Fruit fly (Drosophila melanogaster) whole organism, pupa: ENCODE measurements around the gene Mvl.
A peak's percentile ranks its signal among the peaks of the same experiment; 100 is the strongest.

Experiments
- CG10348 ChIP-seq: fragments of 200-800 bp; sonication (Bioruptor generic); IDR thresholded peaks from 2 replicates; pipeline ENCODE4 v1.3.6; 2022; ENCODE audit warnings: missing biosample characterization, missing genetic modification characterization
- CG12605 ChIP-seq: fragments of 200-800 bp; sonication (Bioruptor generic); IDR thresholded peaks from 2 replicates; pipeline ENCODE4 v1.3.6; 2022; ENCODE audit warnings: missing biosample characterization, missing genetic modification characterization
- CG13204 ChIP-seq: fragments of 200-800 bp; sonication (Bioruptor generic); optimal IDR thresholded peaks from 2 replicates; lab custom pipeline; 2018; ENCODE audit warnings: missing biosample characterization, mild to moderate bottlenecking, missing genetic modification characterization, moderate library complexity
- CG14655 ChIP-seq: fragments of 200-800 bp; sonication (Bioruptor generic); optimal IDR thresholded peaks from 3 replicates; lab custom pipeline; 2017; ENCODE audit warnings: mild to moderate bottlenecking, missing biosample characterization, missing genetic modification reagents, missing genetic modification characterization
- CG15710 ChIP-seq: fragments of 200-800 bp; sonication (Bioruptor generic); optimal IDR thresholded peaks from 2 replicates; lab custom pipeline; 2018; ENCODE audit warnings: missing biosample characterization, mild to moderate bottlenecking, missing genetic modification characterization, moderate library complexity
- CG17806 ChIP-seq: fragments of 200-800 bp; sonication (Bioruptor generic); optimal IDR thresholded peaks from 2 replicates; lab custom pipeline; 2018; ENCODE audit warnings: missing biosample characterization, mild to moderate bottlenecking, missing genetic modification characterization, moderate library complexity
- CG32121 ChIP-seq: fragments of 200-800 bp; sonication (Bioruptor generic); IDR thresholded peaks from 2 replicates; pipeline ENCODE4 v1.3.6; 2022; ENCODE audit warnings: missing biosample characterization, missing genetic modification characterization
- CG34367 ChIP-seq: fragments of 200-800 bp; sonication (Bioruptor generic); optimal IDR thresholded peaks from 2 replicates; lab custom pipeline; 2018; ENCODE audit warnings: missing biosample characterization, mild to moderate bottlenecking, missing genetic modification characterization
- CG4496 ChIP-seq: fragments of 200-800 bp; sonication (Bioruptor generic); IDR thresholded peaks from 3 replicates; pipeline ENCODE4 v1.3.6; 2022; ENCODE audit warnings: missing biosample characterization, missing genetic modification characterization
- CG8159 ChIP-seq: fragments of 200-800 bp; sonication (Bioruptor generic); optimal IDR thresholded peaks from 3 replicates; lab custom pipeline; 2018; ENCODE audit warnings: missing biosample characterization, mild to moderate bottlenecking, missing genetic modification characterization, moderate library complexity
- CG8301 ChIP-seq: fragments of 200-800 bp; sonication (Bioruptor generic); optimal IDR thresholded peaks from 2 replicates; lab custom pipeline; 2018; ENCODE audit warnings: missing biosample characterization, mild to moderate bottlenecking, missing genetic modification characterization
- CG9948 ChIP-seq: fragments of 200-800 bp; sonication (Bioruptor generic); optimal IDR thresholded peaks from 2 replicates; lab custom pipeline; 2018; ENCODE audit warnings: missing biosample characterization, mild to moderate bottlenecking, missing genetic modification characterization, moderate library complexity
- D1 ChIP-seq: fragments of 200-800 bp; sonication (Bioruptor generic); optimal IDR thresholded peaks from 2 replicates; lab custom pipeline; 2018; ENCODE audit warnings: missing biosample characterization, mild to moderate bottlenecking, missing genetic modification characterization, moderate library complexity
- EcR ChIP-seq: fragments of 200-800 bp; sonication (Bioruptor generic); optimal IDR thresholded peaks from 3 replicates; lab custom pipeline; 2019; ENCODE audit warnings: missing biosample characterization, missing genetic modification characterization, mild to moderate bottlenecking, moderate library complexity, missing genetic modification reagents
- Ets98B ChIP-seq: fragments of 200-800 bp; sonication (Bioruptor generic); IDR thresholded peaks from 2 replicates; pipeline ENCODE4 v1.3.6; 2022; ENCODE audit warnings: missing biosample characterization, missing genetic modification characterization
- Pif1A ChIP-seq: fragments of 200-800 bp; sonication (Bioruptor generic); optimal IDR thresholded peaks from 3 replicates; lab custom pipeline; 2016; ENCODE audit warnings: missing biosample characterization, missing genetic modification characterization
- Pif1B ChIP-seq: fragments of 200-800 bp; sonication (Bioruptor generic); optimal IDR thresholded peaks from 3 replicates; lab custom pipeline; 2016; ENCODE audit warnings: missing biosample characterization, missing genetic modification characterization
- Snoo ChIP-seq: fragments of 200-800 bp; sonication (Bioruptor generic); optimal IDR thresholded peaks from 3 replicates; lab custom pipeline; 2017; ENCODE audit warnings: missing biosample characterization, mild to moderate bottlenecking, missing genetic modification characterization, inconsistent platforms
- fd96Ca ChIP-seq: fragments of 200-800 bp; sonication (Bioruptor generic); IDR thresholded peaks from 3 replicates; pipeline ENCODE4 v1.3.6; 2022; ENCODE audit warnings: missing biosample characterization, missing genetic modification characterization
- gl ChIP-seq: fragments of 200-800 bp; sonication (Bioruptor generic); optimal IDR thresholded peaks from 2 replicates; lab custom pipeline; 2018; ENCODE audit warnings: missing biosample characterization, mild to moderate bottlenecking, missing genetic modification characterization
- rn ChIP-seq: fragments of 200-800 bp; sonication (Bioruptor generic); IDR thresholded peaks from 2 replicates; pipeline ENCODE4 v1.3.6; 2022; ENCODE audit warnings: missing biosample characterization, missing genetic modification characterization

The Mvl gene

DNA sequence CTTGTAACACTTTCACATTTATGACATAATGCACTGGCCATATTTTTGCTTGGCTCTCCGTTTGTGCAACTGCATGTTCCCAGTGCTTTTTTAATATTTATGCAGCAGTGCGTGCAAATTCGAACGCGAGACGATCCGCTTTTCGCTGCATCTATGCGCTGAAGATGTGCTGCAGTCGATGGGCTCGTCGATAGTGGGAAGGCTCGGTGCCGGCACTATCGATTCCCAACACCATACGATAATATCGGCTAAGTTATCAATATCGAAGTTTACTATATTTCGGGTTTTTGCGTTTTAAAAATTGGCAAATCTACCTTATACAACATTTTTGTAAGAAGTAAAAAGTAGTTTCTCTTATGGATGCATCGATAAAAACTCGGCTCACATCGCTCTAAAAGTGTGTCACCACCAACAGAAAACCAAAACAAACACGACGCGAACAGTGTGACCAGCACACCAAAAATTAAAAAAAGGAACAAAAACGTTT is 37.1 kb upstream of the Mvl start, which contains the start of gene RhoGAP93B:
TSS of gene RhoGAP93B (minus strand) at position 197 of the 487 bp plus-strand sequence.
- peak; percentile 75 for TF ChIP-seq CG8159 (tag; lab: Kevin White, UChicago)
- peak; percentile 95 for TF ChIP-seq fd96Ca (GFP tag; lab: Robert Waterston, UW)
- TF ChIP-seq D1 (tag; lab: Kevin White, UChicago): no peak
- TF ChIP-seq CG14655 (GFP tag; lab: Kevin White, UChicago): no peak
- TF ChIP-seq CG15710 (tag; lab: Kevin White, UChicago): peak; percentile 76
- peak; percentile 70 for TF ChIP-seq Snoo
- no peak for TF ChIP-seq Pif1B (GFP tag; lab: Kevin White, UChicago)
- peak; percentile 80 for TF ChIP-seq rn (GFP tag; lab: Robert Waterston, UW)
- TF ChIP-seq CG9948: peak; percentile 63
- TF ChIP-seq CG17806 (tag; lab: Kevin White, UChicago): peak; percentile 69
- peak; percentile 64 for TF ChIP-seq CG34367 (tag; lab: Kevin White, UChicago)
- peak; percentile 87 for TF ChIP-seq CG10348 (GFP tag; lab: Robert Waterston, UW)
- peak; percentile 88 for TF ChIP-seq CG32121
- TF ChIP-seq Ets98B: peak; percentile 90
- no peak for TF ChIP-seq Pif1A
- peak; percentile 60 for TF ChIP-seq CG12605 (GFP tag; lab: Robert Waterston, UW)
- TF ChIP-seq gl (tag; lab: Kevin White, UChicago): peak; percentile 47
- TF ChIP-seq CG8301 (tag; lab: Kevin White, UChicago): no peak
- TF ChIP-seq CG13204 (GFP tag; lab: Kevin White, UChicago): no peak
- TF ChIP-seq CG4496 (GFP tag; lab: Robert Waterston, UW): peak; percentile 83; the same call in 2 of the 3 replicates
- peak; percentile 10 for TF ChIP-seq EcR (GFP tag; lab: Kevin White, UChicago)

DNA sequence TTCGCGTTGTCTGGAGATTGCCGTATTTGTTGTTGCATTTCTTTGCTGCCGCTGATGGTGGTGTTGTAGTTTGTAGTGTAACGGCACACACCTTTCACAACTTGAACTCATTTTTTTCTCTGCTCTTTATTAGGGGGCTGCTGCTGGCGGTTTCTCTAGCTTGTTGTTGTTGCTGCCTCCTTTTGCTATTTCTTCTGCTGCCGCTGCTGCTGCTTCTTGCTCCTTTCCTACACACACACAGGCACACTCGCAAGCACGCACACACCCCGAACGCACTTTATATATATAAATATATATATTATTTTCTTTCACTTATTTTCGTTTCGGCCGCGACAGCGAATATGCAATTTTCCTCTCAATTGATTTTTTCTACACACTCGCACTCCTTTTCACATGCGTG is 36.6 kb upstream of the Mvl start:
- TF ChIP-seq CG9948: no peak
- TF ChIP-seq Ets98B: no peak
- no peak for TF ChIP-seq CG8159 (tag; lab: Kevin White, UChicago)
- no peak for TF ChIP-seq D1 (tag; lab: Kevin White, UChicago)
- no peak for TF ChIP-seq CG17806 (tag; lab: Kevin White, UChicago)
- no peak for TF ChIP-seq CG4496 (GFP tag; lab: Robert Waterston, UW)
- TF ChIP-seq Pif1A: no peak
- no peak for TF ChIP-seq CG12605 (GFP tag; lab: Robert Waterston, UW)
- no peak for TF ChIP-seq rn (GFP tag; lab: Robert Waterston, UW)
- TF ChIP-seq Pif1B (GFP tag; lab: Kevin White, UChicago): no peak
- no peak for TF ChIP-seq CG34367 (tag; lab: Kevin White, UChicago)
- no peak for TF ChIP-seq gl (tag; lab: Kevin White, UChicago)
- no peak for TF ChIP-seq CG15710 (tag; lab: Kevin White, UChicago)
- TF ChIP-seq CG13204 (GFP tag; lab: Kevin White, UChicago): no peak
- TF ChIP-seq fd96Ca (GFP tag; lab: Robert Waterston, UW): no peak
- no peak for TF ChIP-seq CG32121
- no peak for TF ChIP-seq EcR (GFP tag; lab: Kevin White, UChicago)

DNA sequence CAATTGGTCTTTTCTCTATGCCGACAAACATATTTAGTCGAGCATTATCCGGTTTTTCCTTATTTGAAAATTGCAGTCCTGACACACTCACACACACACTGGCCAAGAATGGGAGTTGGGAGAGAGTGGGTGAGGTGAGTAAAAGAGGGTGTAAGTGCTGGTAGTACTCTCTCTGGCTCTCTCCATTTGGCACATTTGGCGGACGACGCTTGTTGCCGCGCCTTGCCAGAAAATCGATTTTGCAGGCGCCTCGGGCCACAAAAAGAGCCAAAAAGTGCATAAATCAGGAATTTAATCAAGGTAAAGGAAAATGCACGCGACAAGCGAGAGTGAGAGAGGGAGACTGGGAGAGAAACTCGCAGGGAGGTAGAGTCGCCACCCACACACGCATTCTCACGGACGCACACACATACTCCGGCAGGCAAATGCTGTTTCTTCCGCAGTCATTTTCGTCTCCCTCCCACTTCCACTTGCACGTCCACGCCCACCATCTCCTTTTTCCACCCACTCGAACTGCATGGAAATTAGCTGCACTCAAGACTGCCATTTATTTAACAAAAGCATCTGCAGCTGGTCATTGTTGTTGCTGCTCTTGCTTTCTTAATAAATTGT is 36.0 kb upstream of the Mvl start:
- TF ChIP-seq Ets98B (peak; percentile 10; the same call in 1 of the 2 replicates), fd96Ca (GFP tag; lab: Robert Waterston, UW) (peak; percentile 36; the same call in 2 of the 3 replicates), Pif1A (no peak)

DNA sequence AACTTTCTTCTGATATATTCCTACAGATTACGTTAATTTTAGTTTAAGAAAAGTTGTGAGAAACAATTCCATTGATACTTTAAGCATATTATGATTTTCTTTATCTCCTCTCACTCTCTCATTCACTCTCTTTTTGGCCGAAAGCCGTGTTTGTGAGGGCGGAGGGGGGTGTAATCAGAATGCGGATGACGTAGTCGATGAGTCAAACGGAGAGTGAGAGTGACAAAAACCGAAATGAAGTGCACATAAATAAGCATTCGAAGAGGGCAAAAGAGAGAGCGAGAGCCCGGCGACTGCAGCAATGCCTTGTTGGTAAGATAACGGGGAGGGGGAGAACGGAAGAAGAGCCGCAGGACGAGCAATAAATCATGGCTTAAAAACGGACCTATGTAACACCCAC is 33.7 kb upstream of the Mvl start:
- TF ChIP-seq gl (tag; lab: Kevin White, UChicago): no peak
- no peak for TF ChIP-seq CG12605 (GFP tag; lab: Robert Waterston, UW)
- no peak for TF ChIP-seq Pif1A
- no peak for TF ChIP-seq rn (GFP tag; lab: Robert Waterston, UW)
- no peak for TF ChIP-seq CG10348 (GFP tag; lab: Robert Waterston, UW)
- no peak for TF ChIP-seq CG14655 (GFP tag; lab: Kevin White, UChicago)
- TF ChIP-seq CG8301 (tag; lab: Kevin White, UChicago): no peak
- no peak for TF ChIP-seq CG9948
- no peak for TF ChIP-seq Snoo
- no peak for TF ChIP-seq CG4496 (GFP tag; lab: Robert Waterston, UW)
- no peak for TF ChIP-seq Ets98B
- no peak for TF ChIP-seq CG15710 (tag; lab: Kevin White, UChicago)
- TF ChIP-seq CG32121: no peak
- TF ChIP-seq CG8159 (tag; lab: Kevin White, UChicago): no peak
- TF ChIP-seq CG13204 (GFP tag; lab: Kevin White, UChicago): no peak

DNA sequence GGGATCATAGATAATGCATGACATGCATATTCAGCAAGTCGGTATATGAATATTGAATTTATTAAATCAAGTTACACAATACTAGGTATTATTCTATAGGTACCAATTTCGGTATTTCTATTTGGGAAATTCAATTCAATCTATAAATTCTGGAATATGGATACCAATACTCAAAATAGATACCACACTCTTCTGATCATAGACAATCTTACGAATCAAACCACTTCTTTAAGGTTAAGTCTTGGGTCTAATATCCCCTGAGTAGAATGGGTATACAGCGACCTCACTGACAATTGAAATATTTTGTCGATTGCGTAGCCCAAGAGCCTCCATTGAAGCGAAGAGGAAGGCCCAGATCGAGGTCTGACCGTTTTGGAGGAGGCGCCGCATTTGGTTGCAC is 32.2 kb upstream of the Mvl start:
- TF ChIP-seq Pif1B (GFP tag; lab: Kevin White, UChicago) (no peak), CG15710 (tag; lab: Kevin White, UChicago) (no peak), Ets98B (no peak), CG8159 (tag; lab: Kevin White, UChicago) (no peak), CG13204 (GFP tag; lab: Kevin White, UChicago) (no peak), gl (tag; lab: Kevin White, UChicago) (no peak), CG32121 (no peak), CG14655 (GFP tag; lab: Kevin White, UChicago) (no peak), Snoo (no peak), CG10348 (GFP tag; lab: Robert Waterston, UW) (no peak)

DNA sequence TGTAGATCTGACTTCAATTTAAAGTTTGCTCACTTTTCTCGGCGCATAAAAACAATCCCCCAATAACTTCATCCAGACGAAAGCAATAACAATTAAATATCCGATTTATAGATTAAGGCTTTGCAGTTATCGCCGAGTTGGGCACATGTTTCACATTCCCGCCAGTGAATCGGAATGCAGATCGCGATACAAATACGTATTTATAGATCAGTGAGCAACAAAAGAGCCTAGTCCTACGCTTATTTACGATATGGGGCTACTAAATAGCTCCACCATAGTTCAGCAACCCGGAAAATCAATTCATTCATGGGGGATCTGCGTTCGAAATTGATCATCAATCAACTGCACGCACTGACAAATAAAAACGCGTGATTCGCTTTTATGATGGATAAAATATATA is 31.4 kb upstream of the Mvl start:
- TF ChIP-seq CG8301 (tag; lab: Kevin White, UChicago) (no peak), gl (tag; lab: Kevin White, UChicago) (no peak), EcR (GFP tag; lab: Kevin White, UChicago) (peak; percentile 64), CG32121 (no peak), D1 (tag; lab: Kevin White, UChicago) (no peak), Pif1A (no peak), Snoo (no peak), CG14655 (GFP tag; lab: Kevin White, UChicago) (no peak), Pif1B (GFP tag; lab: Kevin White, UChicago) (no peak)
